Worm (Caenorhabditis elegans) whole organism, midembryonic: Measurements from ENCODE around the gene tag-321.

Source experiments
- T22C8.4 ChIP-seq: fragments of 200-800 bp; sonication (Bioruptor generic); IDR thresholded peaks from 2 replicates; pipeline ENCODE4 v1.3.6; 2022; ENCODE audit warnings: missing genetic modification characterization, missing compliant biosample characterization
- cog-1 ChIP-seq: sonication (generic microtip); optimal IDR thresholded peaks from 2 replicates; lab custom pipeline; 2016; ENCODE audit warnings: missing genetic modification characterization, missing compliant biosample characterization
- flt-1 ChIP-seq: fragments of 200-800 bp; sonication (Bioruptor generic); IDR thresholded peaks from 2 replicates; pipeline ENCODE4 v1.3.6; 2022; ENCODE audit warnings: missing genetic modification characterization, missing compliant biosample characterization
- klf-2 ChIP-seq: fragments of 200-800 bp; sonication (Bioruptor generic); conservative IDR thresholded peaks from 2 replicates; pipeline ENCODE4 v1.3.6; 2022; ENCODE audit warnings: missing genetic modification reagents, missing genetic modification characterization, missing compliant biosample characterization
- med-1 ChIP-seq: sonication (generic microtip); optimal IDR thresholded peaks from 2 replicates; lab custom pipeline; 2017; ENCODE audit warnings: missing genetic modification characterization, mild to moderate bottlenecking, missing compliant biosample characterization, antibody characterized with exemption, missing genetic modification reagents; ENCODE audit not compliant: insufficient read depth
- ref-1 ChIP-seq: fragments of 200-800 bp; sonication (Bioruptor generic); conservative IDR thresholded peaks from 2 replicates; pipeline ENCODE4 v1.3.6; 2022; ENCODE audit warnings: missing genetic modification reagents, missing genetic modification characterization, missing compliant biosample characterization
- tab-1 ChIP-seq: fragments of 200-800 bp; sonication (Bioruptor generic); IDR thresholded peaks from 2 replicates; pipeline ENCODE4 v1.3.6; 2022; ENCODE audit warnings: missing genetic modification characterization, missing compliant biosample characterization
- ztf-23 ChIP-seq: fragments of 200-800 bp; sonication (Bioruptor generic); IDR thresholded peaks from 2 replicates; pipeline ENCODE4 v1.3.6; 2022; ENCODE audit warnings: missing genetic modification reagents, missing genetic modification characterization, missing compliant biosample characterization
- ztf-29 ChIP-seq: fragments of 200-800 bp; sonication (Bioruptor generic); IDR thresholded peaks from 2 replicates; pipeline ENCODE4 v1.3.6; 2022; ENCODE audit warnings: missing genetic modification reagents, missing genetic modification characterization, missing compliant biosample characterization

Gene tag-321

DNA sequence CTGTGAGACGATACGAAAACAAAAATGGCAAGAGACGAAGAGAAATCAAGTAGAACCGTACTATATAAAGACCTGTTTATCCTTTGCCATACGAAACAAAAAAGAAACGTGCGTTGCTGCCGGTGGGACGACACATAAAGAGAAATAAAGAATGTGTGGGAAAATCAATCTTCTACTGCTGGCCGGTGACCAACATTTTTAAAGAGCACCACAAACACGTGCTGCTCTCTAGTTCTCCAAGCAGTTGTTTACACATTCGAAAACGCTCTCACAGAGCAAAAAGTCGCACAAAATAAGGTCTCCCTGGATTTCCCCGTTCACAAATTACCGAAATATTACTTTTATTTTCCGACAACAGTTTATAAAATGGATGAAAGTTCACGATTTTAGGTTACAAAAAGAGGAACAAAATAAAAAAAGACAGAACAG is 5.9 kb upstream of the tag-321 start, which contains the start of gene imp-3:
Gene imp-3, minus strand, starts transcription at position 93 of the 429 bp plus-strand sequence.
- TF ChIP-seq ztf-29 (GFP tag; lab: Robert Waterston, UW) (no peak), klf-2 (no peak), med-1 (no peak), tab-1 (no peak), T22C8.4 (GFP tag; lab: Robert Waterston, UW) (no peak), ref-1 (GFP tag; lab: Robert Waterston, UW) (no peak), ztf-23 (no peak), flt-1 (GFP tag; lab: Robert Waterston, UW) (no peak), cog-1 (no peak)

DNA sequence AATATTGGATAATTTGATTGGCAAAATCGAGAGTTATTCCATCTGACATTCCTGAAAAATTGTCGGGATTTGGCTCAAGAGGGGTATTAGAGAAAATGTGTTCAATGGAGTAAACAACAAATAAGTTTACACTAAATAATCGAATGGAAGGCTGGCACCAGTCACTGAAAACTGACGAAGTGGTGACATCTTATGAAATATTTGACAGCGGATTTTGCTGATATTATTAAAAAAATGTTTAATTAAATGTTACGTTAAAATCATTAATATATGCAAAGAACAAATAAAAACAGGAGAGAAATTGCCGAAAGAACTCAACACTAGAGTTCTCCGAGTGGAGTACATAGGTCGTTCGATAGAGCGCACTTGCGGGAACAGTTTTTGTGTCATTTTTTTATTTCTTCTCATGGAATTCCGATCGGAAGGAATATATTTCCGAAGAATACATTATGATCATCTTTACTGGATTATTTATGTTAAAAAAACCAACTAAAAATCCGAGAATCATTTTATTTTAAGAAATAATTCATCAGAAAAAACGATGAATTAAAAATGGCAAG is 1.9 kb upstream of the tag-321 start, which contains the start of gene tag-322:
Gene tag-322, minus strand, starts transcription at position 51 of the 560 bp plus-strand sequence.
- TF ChIP-seq ref-1 (GFP tag; lab: Robert Waterston, UW) = no peak
- TF ChIP-seq cog-1 = peak; percentile 32

DNA sequence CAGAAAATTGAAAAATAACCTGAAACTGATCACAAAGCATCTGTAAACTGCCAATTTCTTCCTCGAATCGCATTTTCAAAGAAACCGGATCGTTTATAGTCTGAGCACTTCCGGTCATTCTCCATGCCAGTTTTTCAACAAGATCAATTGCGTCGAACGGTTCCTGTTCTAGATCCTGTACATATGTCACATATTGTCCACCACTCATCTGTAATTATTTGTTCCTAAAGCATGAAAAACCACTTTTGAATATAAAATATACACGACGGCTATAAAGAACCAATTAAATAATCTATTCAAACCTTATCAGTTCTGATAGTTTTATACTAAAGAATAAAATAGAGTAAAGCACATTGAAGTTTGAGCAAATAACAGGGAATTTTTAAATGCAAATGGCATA is 1.4 kb downstream of the tag-321 start, which contains the start of gene sec-10:
Gene sec-10, minus strand, starts transcription at position 208 of the 400 bp plus-strand sequence.
- no peak for TF ChIP-seq med-1
- no peak for TF ChIP-seq tab-1
- no peak for TF ChIP-seq T22C8.4 (GFP tag; lab: Robert Waterston, UW)
- TF ChIP-seq ztf-29 (GFP tag; lab: Robert Waterston, UW) = no peak

DNA sequence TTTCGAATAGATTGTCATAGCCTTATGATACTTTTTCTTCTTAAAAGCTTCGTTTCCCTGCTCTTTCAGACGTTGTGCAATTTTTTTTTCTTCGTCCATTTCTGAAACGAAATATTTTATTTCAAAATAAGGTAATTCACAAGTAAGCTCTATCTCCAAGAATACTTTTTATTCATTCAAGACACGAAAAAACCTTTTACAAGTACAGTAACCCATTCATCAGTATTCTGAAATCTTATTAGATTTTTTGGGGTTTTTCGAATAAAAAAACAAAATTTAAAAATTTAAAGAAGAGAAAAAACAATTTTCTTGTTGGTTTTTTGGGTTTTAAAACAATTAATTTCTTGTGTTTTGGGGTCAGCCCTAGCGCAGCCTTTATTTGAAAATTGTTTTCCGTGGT is 4.8 kb downstream of the tag-321 start, which contains the start of gene rpap-3:
Gene rpap-3, minus strand, starts transcription at position 101 of the 400 bp plus-strand sequence.
- TF ChIP-seq med-1 = no peak

DNA sequence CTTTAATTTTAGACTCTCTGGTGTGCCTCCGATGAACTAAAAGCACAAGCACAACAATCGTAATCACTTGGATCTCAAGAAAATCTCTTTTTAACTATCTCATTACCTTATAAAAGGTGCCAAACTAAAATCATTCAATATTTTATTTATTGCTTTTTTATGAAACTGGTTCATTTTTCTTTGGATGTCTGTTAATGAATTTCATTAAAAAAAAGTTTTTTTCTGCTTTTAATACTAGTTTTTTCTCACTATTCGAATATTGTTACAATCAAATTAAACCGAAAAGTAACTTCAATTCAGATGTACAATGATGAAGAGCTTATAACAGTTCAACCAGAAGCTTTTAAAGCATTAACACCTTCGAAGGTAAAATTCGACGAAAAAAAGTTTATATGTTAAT is 7.9 kb downstream of the tag-321 start, which contains the start of gene swd-2.1:
Gene swd-2.1, plus strand, starts transcription at position 301 of the 400 bp plus-strand sequence.
- TF ChIP-seq ztf-23 (no peak), T22C8.4 (GFP tag; lab: Robert Waterston, UW) (no peak), klf-2 (no peak), tab-1 (no peak), med-1 (no peak), ztf-29 (GFP tag; lab: Robert Waterston, UW) (no peak), flt-1 (GFP tag; lab: Robert Waterston, UW) (no peak), ref-1 (GFP tag; lab: Robert Waterston, UW) (no peak)

DNA sequence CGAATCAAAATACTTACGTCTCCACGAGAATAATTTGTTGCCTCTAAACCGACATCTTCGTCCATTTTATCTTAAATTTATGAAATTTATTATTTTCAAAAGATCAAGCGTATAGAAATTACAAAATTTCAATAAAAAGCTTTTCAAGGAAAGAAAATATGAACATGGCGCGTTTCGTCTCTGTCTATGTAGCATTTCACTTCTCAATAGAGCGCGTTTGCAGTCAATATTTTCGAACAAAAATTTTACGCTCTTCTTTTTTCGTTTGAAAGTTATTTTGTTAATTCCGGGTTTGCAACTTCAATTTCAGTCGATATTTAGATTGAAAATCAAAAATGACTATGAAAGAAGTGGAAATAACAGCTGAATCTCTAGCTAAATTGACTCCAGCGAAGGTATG is 9.4 kb downstream of the tag-321 start, which contains the start of the genes hcf-1 and swd-2.2:
Gene hcf-1, minus strand, starts transcription at position 70 of the 400 bp plus-strand sequence.
Gene swd-2.2, plus strand, starts transcription at position 206 of the 400 bp plus-strand sequence.
- TF ChIP-seq med-1 = no peak
- TF ChIP-seq tab-1 = no peak
- TF ChIP-seq ref-1 (GFP tag; lab: Robert Waterston, UW) = no peak
- no peak for TF ChIP-seq ztf-29 (GFP tag; lab: Robert Waterston, UW)
- no peak for TF ChIP-seq cog-1
- TF ChIP-seq flt-1 (GFP tag; lab: Robert Waterston, UW) = no peak
- no peak for TF ChIP-seq ztf-23
- no peak for TF ChIP-seq klf-2
- TF ChIP-seq T22C8.4 (GFP tag; lab: Robert Waterston, UW) = no peak

DNA sequence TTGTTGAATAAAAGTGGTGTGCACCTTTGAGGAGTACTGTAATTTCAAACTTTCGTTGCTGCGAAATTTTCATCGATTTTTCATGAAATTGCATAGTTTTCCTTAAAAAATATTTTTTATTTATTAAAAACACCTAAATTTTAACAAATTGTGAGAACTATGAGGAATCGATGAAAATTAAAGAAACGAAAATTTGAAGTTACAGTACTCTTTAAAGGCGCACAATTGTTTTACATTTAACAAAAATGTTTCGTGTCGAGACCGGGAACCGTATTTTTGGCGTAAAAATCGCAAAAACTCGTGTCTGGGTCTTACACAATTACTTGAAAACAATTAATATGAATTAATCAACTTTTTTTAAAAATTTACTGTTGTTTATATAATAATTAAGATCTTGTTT is 13.5 kb downstream of the tag-321 start, which contains the start of gene rdl-1:
Gene rdl-1, minus strand, starts transcription at position 101 of the 400 bp plus-strand sequence.
- TF ChIP-seq med-1 = no peak
- TF ChIP-seq T22C8.4 (GFP tag; lab: Robert Waterston, UW) = no peak
- no peak for TF ChIP-seq ztf-23
- TF ChIP-seq cog-1 = no peak
- no peak for TF ChIP-seq ztf-29 (GFP tag; lab: Robert Waterston, UW)
- no peak for TF ChIP-seq tab-1
- TF ChIP-seq ref-1 (GFP tag; lab: Robert Waterston, UW) = no peak
- no peak for TF ChIP-seq klf-2

DNA sequence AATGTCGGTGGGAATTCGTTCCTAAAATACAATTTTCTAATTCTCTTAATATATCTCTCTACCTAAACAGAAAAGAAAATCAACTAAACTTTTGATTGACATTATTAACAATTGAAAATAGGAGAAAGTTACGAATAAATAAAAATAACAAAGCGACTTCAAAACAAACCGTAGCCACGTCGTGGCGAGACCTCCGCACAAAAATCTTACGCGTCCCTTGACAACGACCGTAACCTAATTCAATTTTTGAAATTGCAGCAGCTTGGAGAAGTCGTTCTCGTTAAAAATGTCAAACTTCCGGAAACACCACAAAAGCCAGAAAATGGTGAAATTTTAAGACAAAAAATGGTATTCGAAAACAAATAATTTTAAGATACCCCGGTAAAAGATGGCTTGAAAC is 19.3 kb downstream of the tag-321 start:
- no peak for TF ChIP-seq ref-1 (GFP tag; lab: Robert Waterston, UW)
- TF ChIP-seq klf-2 = no peak

DNA sequence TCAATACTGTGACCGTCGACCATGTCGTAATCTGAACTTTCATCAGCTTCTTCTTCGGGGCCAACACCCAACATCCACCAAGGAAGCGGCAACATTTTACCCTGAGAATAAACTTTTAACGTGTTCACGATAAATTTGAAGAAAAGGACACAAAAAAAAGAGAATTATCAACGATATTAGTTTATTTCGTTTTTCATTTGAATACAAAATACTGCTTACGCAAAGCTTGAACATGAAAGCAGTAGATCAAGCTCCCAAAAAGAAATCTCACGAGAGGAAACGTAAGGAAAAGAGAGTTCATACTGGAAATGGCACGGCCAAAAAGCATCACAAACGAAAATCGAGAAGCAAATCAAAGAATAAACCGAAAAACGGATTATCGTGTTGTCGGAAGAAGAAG is 19.9 kb downstream of the tag-321 start, which contains the start of the genes C46A5.6 and C46A5.1:
Gene C46A5.6, minus strand, starts transcription at position 101 of the 400 bp plus-strand sequence.
Gene C46A5.1, plus strand, starts transcription at position 184 of the 400 bp plus-strand sequence.
- no peak for TF ChIP-seq flt-1 (GFP tag; lab: Robert Waterston, UW)
- TF ChIP-seq klf-2 = no peak
- TF ChIP-seq T22C8.4 (GFP tag; lab: Robert Waterston, UW) = no peak
- no peak for TF ChIP-seq ztf-23
- no peak for TF ChIP-seq med-1
- TF ChIP-seq ztf-29 (GFP tag; lab: Robert Waterston, UW) = no peak
- TF ChIP-seq ref-1 (GFP tag; lab: Robert Waterston, UW) = no peak
- no peak for TF ChIP-seq tab-1
- no peak for TF ChIP-seq cog-1

DNA sequence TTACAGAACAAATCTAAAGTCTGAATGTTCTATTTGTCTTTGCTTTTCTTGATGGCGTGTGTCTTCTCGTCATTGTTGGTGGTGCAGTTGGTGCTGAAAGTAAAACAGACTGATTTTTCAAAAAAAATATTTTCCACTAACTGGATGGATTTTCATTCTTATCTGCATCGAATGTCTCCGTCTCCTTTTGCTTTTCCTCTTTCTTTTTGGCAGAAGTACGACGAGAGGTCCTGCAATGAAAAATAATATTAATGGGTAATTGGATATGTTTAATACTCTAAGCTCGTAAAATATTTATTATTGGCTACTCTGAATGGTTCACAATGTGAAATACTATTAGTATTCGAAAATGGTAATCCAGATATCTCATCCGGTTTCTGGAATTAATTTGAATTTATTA is 23.5 kb downstream of the tag-321 start, which contains the start of gene del-7:
Gene del-7, plus strand, starts transcription at position 301 of the 400 bp plus-strand sequence.
- no peak for TF ChIP-seq ztf-29 (GFP tag; lab: Robert Waterston, UW)

DNA sequence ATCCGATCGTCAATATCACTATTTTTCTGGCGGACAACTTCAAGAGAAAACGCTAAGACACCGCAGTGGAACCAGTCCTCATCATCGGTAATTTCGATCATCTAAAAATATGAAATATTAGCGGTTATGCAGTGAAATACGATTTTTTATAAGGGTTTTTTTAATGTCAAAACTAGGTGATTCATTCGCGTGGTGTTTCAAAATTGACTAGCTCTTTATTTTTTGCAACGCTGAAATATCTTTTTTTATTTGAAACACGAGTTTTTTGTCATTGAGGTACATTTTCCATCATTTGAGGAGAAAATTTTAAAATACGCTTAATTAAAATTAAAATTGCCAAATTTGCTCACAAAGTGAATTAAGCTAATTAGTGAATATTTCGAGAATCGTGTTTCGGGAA is 24.1 kb downstream of the tag-321 start, which contains the start of gene dsb-3:
Gene dsb-3, minus strand, starts transcription at position 101 of the 400 bp plus-strand sequence.
- TF ChIP-seq cog-1 = no peak
- no peak for TF ChIP-seq klf-2
- no peak for TF ChIP-seq flt-1 (GFP tag; lab: Robert Waterston, UW)
- no peak for TF ChIP-seq ref-1 (GFP tag; lab: Robert Waterston, UW)
